Worm (Caenorhabditis elegans) whole organism, L4 larva: ENCODE data around the gene dpy-7.
A peak's percentile ranks its signal among the peaks of the same experiment; 100 is the strongest.

ENCODE experiments used
- D1046.2 ChIP-seq: fragments of 200-800 bp; sonication (Bioruptor generic); IDR thresholded peaks from 2 replicates; pipeline ENCODE4 v1.3.6; 2022; ENCODE audit warnings: missing genetic modification characterization, missing compliant biosample characterization
- F10B5.3 ChIP-seq: sonication (generic microtip); optimal IDR thresholded peaks from 2 replicates; lab custom pipeline; 2016; ENCODE audit warnings: mild to moderate bottlenecking, missing genetic modification characterization, missing compliant biosample characterization
- F26F4.8 ChIP-seq: fragments of 200-800 bp; sonication (Bioruptor generic); conservative IDR thresholded peaks from 2 replicates; pipeline ENCODE4 v1.3.6; 2022; ENCODE audit warnings: missing genetic modification characterization, missing compliant biosample characterization
- T20F7.1 ChIP-seq: fragments of 200-800 bp; sonication (Bioruptor generic); optimal IDR thresholded peaks from 2 replicates; lab custom pipeline; 2018; ENCODE audit warnings: mild to moderate bottlenecking, missing genetic modification characterization, missing compliant biosample characterization
- Y48G9A.11 ChIP-seq: fragments of 200-800 bp; sonication (Bioruptor generic); IDR thresholded peaks from 2 replicates; pipeline ENCODE4 v1.3.6; 2022; ENCODE audit warnings: missing genetic modification reagents, missing genetic modification characterization, missing compliant biosample characterization
- ZK546.5 ChIP-seq, 2 experiments: sonication (generic microtip); optimal IDR thresholded peaks; 2 replicates each; lab custom pipeline; 2017; ENCODE audit warnings: missing biosample characterization in 2 of 2, missing genetic modification characterization in 2 of 2
- aha-1 ChIP-seq: fragments of 150-350 bp; peaks from one replicate; lab custom pipeline; 2014; ENCODE audit warnings: missing biosample characterization, missing genetic modification characterization
- ama-1 ChIP-seq: fragments of 150-350 bp; optimal IDR thresholded peaks from 2 replicates; lab custom pipeline; 2014; ENCODE audit warnings: inconsistent platforms, mixed read lengths
- ceh-28 ChIP-seq: fragments of 150-350 bp; optimal IDR thresholded peaks from 2 replicates; lab custom pipeline; 2014; ENCODE audit warnings: missing biosample characterization, missing genetic modification reagents, missing genetic modification characterization
- ceh-62 ChIP-seq: sonication (generic microtip); optimal IDR thresholded peaks from 2 replicates; lab custom pipeline; 2017; ENCODE audit warnings: missing biosample characterization, missing genetic modification characterization
- daf-12 ChIP-seq: fragments of 150-350 bp; optimal IDR thresholded peaks from 2 replicates; lab custom pipeline; 2014; ENCODE audit warnings: missing biosample characterization, missing genetic modification reagents, missing genetic modification characterization
- daf-16 ChIP-seq, 3 experiments: sonication (generic microtip); optimal IDR thresholded peaks; 2 replicates each; lab custom pipeline; 2016 to 2017; ENCODE audit warnings: missing genetic modification characterization in 3 of 3, missing genetic modification reagents in 3 of 3, mild to moderate bottlenecking in 2 of 3, missing compliant biosample characterization in 2 of 3, missing biosample characterization in 1 of 3, moderate library complexity in 1 of 3
- dmd-8 ChIP-seq: fragments of 200-800 bp; sonication (Bioruptor generic); IDR thresholded peaks from 2 replicates; pipeline ENCODE4 v1.3.6; 2022; ENCODE audit warnings: missing genetic modification characterization, missing compliant biosample characterization
- dpl-1 ChIP-seq: fragments of 150-350 bp; optimal IDR thresholded peaks from 2 replicates; lab custom pipeline; 2014; ENCODE audit warnings: missing biosample characterization, missing genetic modification reagents, missing genetic modification characterization
- egl-27 ChIP-seq: sonication (generic microtip); optimal IDR thresholded peaks from 3 replicates; lab custom pipeline; 2017; ENCODE audit warnings: missing biosample characterization, missing genetic modification reagents, missing genetic modification characterization
- fkh-10 ChIP-seq: fragments of 150-350 bp; optimal IDR thresholded peaks from 2 replicates; lab custom pipeline; 2014; ENCODE audit warnings: missing biosample characterization, missing genetic modification reagents, missing genetic modification characterization
- hif-1 ChIP-seq, 2 experiments: sonication (generic microtip); optimal IDR thresholded peaks; 2 replicates each; lab custom pipeline; 2016 to 2017; ENCODE audit warnings: missing compliant biosample characterization in 2 of 2, missing genetic modification characterization in 2 of 2, missing genetic modification reagents in 2 of 2, missing genotype in 2 of 2, mild to moderate bottlenecking in 1 of 2
- jun-1 ChIP-seq: fragments of 150-350 bp; optimal IDR thresholded peaks from 2 replicates; lab custom pipeline; 2014; ENCODE audit warnings: missing biosample characterization, missing genetic modification reagents, missing genetic modification characterization
- lin-1 ChIP-seq: fragments of 200-800 bp; sonication (Bioruptor generic); IDR thresholded peaks from 2 replicates; pipeline ENCODE4 v1.3.6; 2022; ENCODE audit warnings: missing genetic modification reagents, missing genetic modification characterization, missing compliant biosample characterization
- lin-13 ChIP-seq: fragments of 150-350 bp; optimal IDR thresholded peaks from 2 replicates; lab custom pipeline; 2014; ENCODE audit warnings: missing biosample characterization, missing genetic modification reagents, missing genetic modification characterization
- lin-15B ChIP-seq: fragments of 150-350 bp; sonication (generic microtip); optimal IDR thresholded peaks from 3 replicates; lab custom pipeline; 2014; ENCODE audit warnings: missing biosample characterization, missing genetic modification characterization
- lin-29 ChIP-seq: fragments of 200-800 bp; sonication (Bioruptor generic); IDR thresholded peaks from 2 replicates; pipeline ENCODE4 v1.3.6; 2022; ENCODE audit warnings: missing genetic modification reagents, missing genetic modification characterization, missing compliant biosample characterization
- mdl-1 ChIP-seq, 2 experiments: fragments of 150-350 bp in 1 of 2; sonication (generic microtip) in 1 of 2; optimal IDR thresholded peaks; 2 replicates each; lab custom pipeline; 2014 to 2017; ENCODE audit warnings: missing biosample characterization in 2 of 2, missing genetic modification characterization in 2 of 2
- mes-2 ChIP-seq: sonication (generic microtip); optimal IDR thresholded peaks from 2 replicates; lab custom pipeline; 2016; ENCODE audit warnings: missing genotype, mild to moderate bottlenecking, missing genetic modification characterization, missing compliant biosample characterization; ENCODE audit not compliant: poor library complexity, severe bottlenecking
- mxl-3 ChIP-seq: fragments of 200-800 bp; sonication (Bioruptor generic); optimal IDR thresholded peaks from 2 replicates; lab custom pipeline; 2018; ENCODE audit warnings: mild to moderate bottlenecking, missing genetic modification characterization, missing compliant biosample characterization
- nhr-102 ChIP-seq: sonication (generic microtip); optimal IDR thresholded peaks from 2 replicates; lab custom pipeline; 2016; ENCODE audit warnings: mild to moderate bottlenecking, missing genetic modification characterization, moderate library complexity, missing compliant biosample characterization
- nhr-11 ChIP-seq: fragments of 150-350 bp; optimal IDR thresholded peaks from 2 replicates; lab custom pipeline; 2014; ENCODE audit warnings: missing biosample characterization, missing genetic modification characterization
- nhr-111 ChIP-seq: fragments of 200-800 bp; sonication (Bioruptor generic); optimal IDR thresholded peaks from 2 replicates; lab custom pipeline; 2018; ENCODE audit warnings: mild to moderate bottlenecking, missing genetic modification characterization, missing compliant biosample characterization
- nhr-25 ChIP-seq: sonication (generic microtip); optimal IDR thresholded peaks from 2 replicates; lab custom pipeline; 2017; ENCODE audit warnings: missing genetic modification characterization, mild to moderate bottlenecking, missing compliant biosample characterization, antibody characterized with exemption, moderate library complexity, borderline replicate concordance; ENCODE audit not compliant: insufficient read depth
- nhr-28 ChIP-seq: fragments of 150-350 bp; optimal IDR thresholded peaks from 2 replicates; lab custom pipeline; 2014; ENCODE audit warnings: missing biosample characterization, missing genetic modification characterization
- nhr-48 ChIP-seq: sonication (generic microtip); optimal IDR thresholded peaks from 2 replicates; lab custom pipeline; 2016; ENCODE audit warnings: mild to moderate bottlenecking, missing genetic modification characterization, missing compliant biosample characterization
- nhr-76 ChIP-seq: fragments of 150-350 bp; optimal IDR thresholded peaks from 2 replicates; lab custom pipeline; 2014; ENCODE audit warnings: missing biosample characterization, missing genetic modification characterization
- php-3 ChIP-seq: fragments of 200-800 bp; sonication (Bioruptor generic); IDR thresholded peaks from 2 replicates; pipeline ENCODE4 v1.3.6; 2022; ENCODE audit warnings: missing genetic modification reagents, missing genetic modification characterization, missing compliant biosample characterization
- pqm-1 ChIP-seq: sonication (generic microtip); optimal IDR thresholded peaks from 2 replicates; lab custom pipeline; 2017; ENCODE audit warnings: missing biosample characterization, missing genetic modification characterization
- rbr-2 ChIP-seq: sonication (generic microtip); optimal IDR thresholded peaks from 2 replicates; lab custom pipeline; 2016; ENCODE audit warnings: missing genotype, missing genetic modification characterization, missing compliant biosample characterization
- set-16 ChIP-seq: fragments of 200-800 bp; sonication (Bioruptor generic); IDR thresholded peaks from 2 replicates; pipeline ENCODE4 v1.3.6; 2022; ENCODE audit warnings: missing genetic modification reagents, missing genetic modification characterization, missing compliant biosample characterization
- skn-1 ChIP-seq: fragments of 150-350 bp; optimal IDR thresholded peaks from 2 replicates; lab custom pipeline; 2014; ENCODE audit warnings: missing biosample characterization, missing genetic modification characterization
- spr-1 ChIP-seq: sonication (generic microtip); optimal IDR thresholded peaks from 2 replicates; lab custom pipeline; 2016; ENCODE audit warnings: mild to moderate bottlenecking, missing genetic modification characterization, missing compliant biosample characterization
- spr-3 ChIP-seq: fragments of 200-800 bp; sonication (Bioruptor generic); optimal IDR thresholded peaks from 2 replicates; lab custom pipeline; 2018; ENCODE audit warnings: mild to moderate bottlenecking, missing genetic modification characterization, missing compliant biosample characterization
- zfp-2 ChIP-seq: sonication (generic microtip); optimal IDR thresholded peaks from 2 replicates; lab custom pipeline; 2016; ENCODE audit warnings: mild to moderate bottlenecking, missing genetic modification characterization, missing compliant biosample characterization
- ztf-11 ChIP-seq: fragments of 150-350 bp; optimal IDR thresholded peaks from 2 replicates; lab custom pipeline; 2014; ENCODE audit warnings: missing biosample characterization, missing genetic modification characterization

The dpy-7 gene

ce11 chrX:7558928-7559455 lies 21.4 kb upstream of the dpy-7 start, which contains the start of the genes PDB1.1 and F08C6.5 (continued):
- no peak for TF ChIP-seq Y48G9A.11 (GFP tag; lab: Robert Waterston, UW)
- no peak for TF ChIP-seq lin-13 (GFP tag; lab: Kevin White, UChicago)
- TF ChIP-seq nhr-11 (tag; lab: Kevin White, UChicago), result no peak
- TF ChIP-seq mes-2 (tag; lab: Kevin White, UChicago), result no peak
- TF ChIP-seq mdl-1 (tag; optimal IDR thresholded peaks at IDR 0.05; lab: Kevin White, UChicago), result peak in 1 of 2 experiments; percentile 57
- no peak for TF ChIP-seq aha-1 (tag; lab: Kevin White, UChicago)
- no peak for TF ChIP-seq lin-1 (GFP tag; lab: Robert Waterston, UW)
- TF ChIP-seq jun-1, result no peak
- TF ChIP-seq daf-16 (GFP tag; optimal IDR thresholded peaks at IDR 0.05; lab: Kevin White, UChicago), result no peak
- peak; percentile 88 for TF ChIP-seq daf-16 (tag; optimal IDR thresholded peaks at IDR 0.05; lab: Kevin White, UChicago)
- TF ChIP-seq spr-3 (GFP tag; lab: Kevin White, UChicago), result no peak
- peak; percentile 4 for TF ChIP-seq nhr-48
- TF ChIP-seq ZK546.5 (tag; optimal IDR thresholded peaks at IDR 0.05; lab: Kevin White, UChicago), result no peak
- TF ChIP-seq pqm-1 (tag; lab: Kevin White, UChicago), result peak; percentile 76
- TF ChIP-seq ztf-11 (tag; lab: Kevin White, UChicago), result no peak
- TF ChIP-seq spr-1 (tag; lab: Kevin White, UChicago), result no peak
- TF ChIP-seq daf-12, result no peak
- no peak for TF ChIP-seq dmd-8 (GFP tag; lab: Robert Waterston, UW)
- no peak for TF ChIP-seq ceh-62
- TF ChIP-seq ceh-28 (tag; lab: Kevin White, UChicago), result no peak
- TF ChIP-seq set-16 (GFP tag; lab: Robert Waterston, UW), result no peak
- no peak for TF ChIP-seq skn-1
- no peak for TF ChIP-seq D1046.2
- no peak for TF ChIP-seq rbr-2
- no peak for TF ChIP-seq nhr-25 (tag; lab: Kevin White, UChicago)
- TF ChIP-seq nhr-102, result no peak
- no peak for TF ChIP-seq nhr-111 (GFP tag; lab: Kevin White, UChicago)
- no peak for TF ChIP-seq ama-1 (lab: Kevin White, UChicago)
- TF ChIP-seq php-3 (GFP tag; lab: Robert Waterston, UW), result peak; percentile 83
- TF ChIP-seq mxl-3, result no peak
- TF ChIP-seq F26F4.8 (GFP tag; lab: Robert Waterston, UW), result no peak
- TF ChIP-seq lin-29, result no peak
- no peak for TF ChIP-seq T20F7.1 (GFP tag; lab: Kevin White, UChicago)

- TF ChIP-seq lin-13 (GFP tag; lab: Kevin White, UChicago) (no peak), mxl-3 (no peak), nhr-28 (tag; lab: Kevin White, UChicago) (peak; percentile 4)
Measured at ce11 chrX:7554326-7554725, 16.7 kb upstream of the dpy-7 start, which contains the start of gene F46C8.8. TSS of gene F46C8.8 (minus strand) at chrX:7554426.

ce11 chrX:7553331-7553730 lies 15.7 kb upstream of the dpy-7 start:
- no peak for TF ChIP-seq zfp-2 (tag; lab: Kevin White, UChicago)
- TF ChIP-seq spr-1 (tag; lab: Kevin White, UChicago), result no peak
- no peak for TF ChIP-seq F10B5.3 (tag; lab: Kevin White, UChicago)
- no peak for TF ChIP-seq egl-27
- no peak for TF ChIP-seq Y48G9A.11 (GFP tag; lab: Robert Waterston, UW)
- no peak for TF ChIP-seq fkh-10

ce11 chrX:7550452-7550851 lies 12.9 kb upstream of the dpy-7 start:
- TF ChIP-seq mxl-3 (peak; percentile 3), lin-29 (no peak), hif-1 (tag; optimal IDR thresholded peaks at IDR 0.05; lab: Kevin White, UChicago) (no peak), lin-15B (tag; lab: Kevin White, UChicago) (no peak), nhr-76 (tag; lab: Kevin White, UChicago) (no peak), ceh-62 (no peak), dpl-1 (no peak)
